Worm (Caenorhabditis elegans) whole organism, young adult: ENCODE data around the gene F11C7.7.
"Not testable (repeated sequence)": the region's sequence is repeated elsewhere in the genome, so short reads cannot be mapped to it uniquely, and the experiment has no call there.

Source experiments
- C06A6.2 ChIP-seq: fragments of 200-800 bp; sonication (Bioruptor generic); conservative IDR thresholded peaks from 2 replicates; pipeline ENCODE4 v1.3.6; 2022; ENCODE audit warnings: missing genetic modification characterization, missing compliant biosample characterization
- C17E4.6 ChIP-seq: fragments of 200-800 bp; sonication (Bioruptor generic); IDR thresholded peaks from 2 replicates; pipeline ENCODE4 v1.3.6; 2022; ENCODE audit warnings: missing genetic modification reagents, missing genetic modification characterization, missing compliant biosample characterization
- D2030.7 ChIP-seq: fragments of 200-800 bp; sonication (Bioruptor generic); IDR thresholded peaks from 2 replicates; pipeline ENCODE4 v1.3.6; 2022; ENCODE audit warnings: missing genetic modification reagents, missing genetic modification characterization, missing compliant biosample characterization
- F33H1.4 ChIP-seq: fragments of 200-800 bp; sonication (Bioruptor generic); IDR thresholded peaks from 2 replicates; pipeline ENCODE4 v1.3.6; 2022; ENCODE audit warnings: missing genetic modification reagents, missing genetic modification characterization, missing compliant biosample characterization
- F37B4.10 ChIP-seq: fragments of 200-800 bp; sonication (Bioruptor generic); IDR thresholded peaks from 2 replicates; pipeline ENCODE4 v1.3.6; 2022; ENCODE audit warnings: missing genetic modification characterization, missing compliant biosample characterization
- F39B2.1 ChIP-seq: fragments of 200-800 bp; sonication (Bioruptor generic); IDR thresholded peaks from 2 replicates; pipeline ENCODE4 v1.3.6; 2022; ENCODE audit warnings: missing genetic modification reagents, missing genetic modification characterization, missing compliant biosample characterization
- K11D2.4 ChIP-seq: fragments of 200-800 bp; sonication (Bioruptor generic); IDR thresholded peaks from 2 replicates; pipeline ENCODE4 v1.3.6; 2022; ENCODE audit warnings: missing genetic modification reagents, missing genetic modification characterization, missing compliant biosample characterization
- Y53G8AR.9 ChIP-seq: fragments of 200-800 bp; sonication (Bioruptor generic); conservative IDR thresholded peaks from 2 replicates; pipeline ENCODE4 v1.3.6; 2022; ENCODE audit warnings: missing genetic modification reagents, missing genetic modification characterization, missing compliant biosample characterization
- Y56A3A.18 ChIP-seq: fragments of 200-800 bp; sonication (Bioruptor generic); IDR thresholded peaks from 2 replicates; pipeline ENCODE4 v1.3.6; 2022; ENCODE audit warnings: missing genetic modification reagents, missing genetic modification characterization, missing compliant biosample characterization
- Y95B8A.8 ChIP-seq: fragments of 200-800 bp; sonication (Bioruptor generic); IDR thresholded peaks from 2 replicates; pipeline ENCODE4 v1.3.6; 2022; ENCODE audit warnings: missing genetic modification reagents, missing genetic modification characterization, missing compliant biosample characterization
- aptf-2 ChIP-seq: fragments of 200-800 bp; sonication (Bioruptor generic); conservative IDR thresholded peaks from 2 replicates; pipeline ENCODE4 v1.3.6; 2022; ENCODE audit warnings: missing genetic modification reagents, missing genetic modification characterization, missing compliant biosample characterization
- aptf-3 ChIP-seq: fragments of 200-800 bp; sonication (Bioruptor generic); IDR thresholded peaks from 2 replicates; pipeline ENCODE4 v1.3.6; 2022; ENCODE audit warnings: missing genetic modification characterization, missing compliant biosample characterization
- attf-3 ChIP-seq: fragments of 200-800 bp; sonication (Bioruptor generic); conservative IDR thresholded peaks from 2 replicates; pipeline ENCODE4 v1.3.6; 2022; ENCODE audit warnings: missing genetic modification reagents, missing genetic modification characterization, missing compliant biosample characterization
- attf-6 ChIP-seq: fragments of 200-800 bp; sonication (Bioruptor generic); IDR thresholded peaks from 2 replicates; pipeline ENCODE4 v1.3.6; 2022; ENCODE audit warnings: missing genetic modification reagents, missing genetic modification characterization, missing compliant biosample characterization
- bed-1 ChIP-seq: fragments of 200-800 bp; sonication (Bioruptor generic); IDR thresholded peaks from 2 replicates; pipeline ENCODE4 v1.3.6; 2022; ENCODE audit warnings: missing genetic modification reagents, missing genetic modification characterization, missing compliant biosample characterization
- cebp-1 ChIP-seq, 2 experiments: fragments of 200-800 bp in 1 of 2; sonication (Bioruptor generic) in 1 of 2; sonication (generic microtip) in 1 of 2; IDR thresholded peaks in 1 of 2; optimal IDR thresholded peaks in 1 of 2; 2 replicates each; pipeline versions ENCODE4 v1.3.6 to Lab custom; 2017 to 2022; ENCODE audit warnings: missing compliant biosample characterization in 2 of 2, missing genetic modification characterization in 2 of 2, mild to moderate bottlenecking in 1 of 2, missing genetic modification reagents in 1 of 2, moderate library complexity in 1 of 2
- ceh-40 ChIP-seq: fragments of 200-800 bp; sonication (Bioruptor generic); IDR thresholded peaks from 2 replicates; pipeline ENCODE4 v1.3.6; 2022; ENCODE audit warnings: missing genetic modification characterization, missing compliant biosample characterization
- ceh-58 ChIP-seq: fragments of 200-800 bp; sonication (Bioruptor generic); IDR thresholded peaks from 2 replicates; pipeline ENCODE4 v1.3.6; 2022; ENCODE audit warnings: missing genetic modification characterization, missing compliant biosample characterization
- ceh-91 ChIP-seq: fragments of 200-800 bp; sonication (Bioruptor generic); IDR thresholded peaks from 2 replicates; pipeline ENCODE4 v1.3.6; 2022; ENCODE audit warnings: missing genetic modification reagents, missing genetic modification characterization, missing compliant biosample characterization
- dox-1 ChIP-seq: fragments of 200-800 bp; sonication (Bioruptor generic); IDR thresholded peaks from 2 replicates; pipeline ENCODE4 v1.3.6; 2022; ENCODE audit warnings: missing genetic modification reagents, missing genetic modification characterization, missing compliant biosample characterization
- egl-18 ChIP-seq: fragments of 200-800 bp; sonication (Bioruptor generic); IDR thresholded peaks from 2 replicates; pipeline ENCODE4 v1.3.6; 2022; ENCODE audit warnings: missing genetic modification reagents, missing genetic modification characterization, missing compliant biosample characterization
- egrh-3 ChIP-seq: fragments of 200-800 bp; sonication (Bioruptor generic); IDR thresholded peaks from 2 replicates; pipeline ENCODE4 v1.3.6; 2022; ENCODE audit warnings: missing genetic modification reagents, missing genetic modification characterization, missing compliant biosample characterization
- ekl-4 ChIP-seq: fragments of 200-800 bp; sonication (Bioruptor generic); IDR thresholded peaks from 2 replicates; pipeline ENCODE4 v1.3.6; 2022; ENCODE audit warnings: missing genetic modification reagents, missing genetic modification characterization, missing compliant biosample characterization
- hsf-1 ChIP-seq: fragments of 200-800 bp; sonication (Bioruptor generic); IDR thresholded peaks from 2 replicates; pipeline ENCODE4 v1.3.6; 2022; ENCODE audit warnings: missing genetic modification reagents, missing genetic modification characterization, missing compliant biosample characterization
- lag-1 ChIP-seq: fragments of 200-800 bp; sonication (Bioruptor generic); IDR thresholded peaks from 2 replicates; pipeline ENCODE4 v1.3.6; 2022; ENCODE audit warnings: missing genetic modification reagents, missing genetic modification characterization, missing compliant biosample characterization
- let-526 ChIP-seq: fragments of 200-800 bp; sonication (Bioruptor generic); IDR thresholded peaks from 2 replicates; pipeline ENCODE4 v1.3.6; 2022; ENCODE audit warnings: missing genetic modification reagents, missing genetic modification characterization, missing compliant biosample characterization
- lin-26 ChIP-seq: fragments of 200-800 bp; sonication (Bioruptor generic); IDR thresholded peaks from 2 replicates; pipeline ENCODE4 v1.3.6; 2022; ENCODE audit warnings: missing genetic modification reagents, missing genetic modification characterization, missing compliant biosample characterization
- madf-3 ChIP-seq: fragments of 200-800 bp; sonication (Bioruptor generic); IDR thresholded peaks from 2 replicates; pipeline ENCODE4 v1.3.6; 2022; ENCODE audit warnings: missing genetic modification reagents, missing genetic modification characterization, missing compliant biosample characterization
- mcd-1 ChIP-seq: fragments of 200-800 bp; sonication (Bioruptor generic); IDR thresholded peaks from 2 replicates; pipeline ENCODE4 v1.3.6; 2022; ENCODE audit warnings: missing genetic modification reagents, missing genetic modification characterization, missing compliant biosample characterization
- nfya-2 ChIP-seq: fragments of 200-800 bp; sonication (Bioruptor generic); IDR thresholded peaks from 2 replicates; pipeline ENCODE4 v1.3.6; 2022; ENCODE audit warnings: missing genetic modification reagents, missing genetic modification characterization, missing compliant biosample characterization
- nfyb-1 ChIP-seq: fragments of 200-800 bp; sonication (Bioruptor generic); IDR thresholded peaks from 2 replicates; pipeline ENCODE4 v1.3.6; 2022; ENCODE audit warnings: missing genetic modification reagents, missing genetic modification characterization, missing compliant biosample characterization
- nhr-120 ChIP-seq: fragments of 200-800 bp; sonication (Bioruptor generic); IDR thresholded peaks from 2 replicates; pipeline ENCODE4 v1.3.6; 2022; ENCODE audit warnings: missing genetic modification characterization, missing compliant biosample characterization
- pbrm-1 ChIP-seq: fragments of 200-800 bp; sonication (Bioruptor generic); IDR thresholded peaks from 2 replicates; pipeline ENCODE4 v1.3.6; 2022; ENCODE audit warnings: missing genetic modification reagents, missing genetic modification characterization, missing compliant biosample characterization
- rcor-1 ChIP-seq: fragments of 200-800 bp; sonication (Bioruptor generic); IDR thresholded peaks from 2 replicates; pipeline ENCODE4 v1.3.6; 2022; ENCODE audit warnings: missing genetic modification reagents, missing genetic modification characterization, missing compliant biosample characterization
- sea-2 ChIP-seq: fragments of 200-800 bp; sonication (Bioruptor generic); IDR thresholded peaks from 2 replicates; pipeline ENCODE4 v1.3.6; 2022; ENCODE audit warnings: missing genetic modification characterization, missing compliant biosample characterization
- ztf-25 ChIP-seq: fragments of 200-800 bp; sonication (Bioruptor generic); IDR thresholded peaks from 2 replicates; pipeline ENCODE4 v1.3.6; 2022; ENCODE audit warnings: missing genetic modification reagents, missing genetic modification characterization, missing compliant biosample characterization
- ztf-6 ChIP-seq: fragments of 200-800 bp; sonication (Bioruptor generic); IDR thresholded peaks from 2 replicates; pipeline ENCODE4 v1.3.6; 2022; ENCODE audit warnings: missing genetic modification reagents, missing genetic modification characterization, missing compliant biosample characterization

F11C7.7 gene

ce11 chrX:17442539-17442938, 44.1 kb downstream of the F11C7.7 start (continued):
- peak; percentile 90 for TF ChIP-seq ztf-6 (GFP tag; lab: Robert Waterston, UW)
- peak; percentile 97 for TF ChIP-seq aptf-3 (GFP tag; lab: Robert Waterston, UW)
- TF ChIP-seq F39B2.1, result 0 out of 2 replicates have a peak, but pooled peaks have one; percentile 10
- 0 out of 2 replicates have a peak, but pooled peaks have one; percentile 55 for TF ChIP-seq K11D2.4
- peak; percentile 96 for TF ChIP-seq lag-1 (GFP tag; lab: Robert Waterston, UW)
- 0 out of 2 replicates have a peak, but pooled peaks have one; percentile 84 for TF ChIP-seq nfya-2
- TF ChIP-seq pbrm-1 (GFP tag; lab: Robert Waterston, UW), result 0 out of 2 replicates have a peak, but pooled peaks have one; percentile 47
- TF ChIP-seq ceh-58, result peak; percentile 92; the same call in 1 of the 2 replicates
- TF ChIP-seq D2030.7 (GFP tag; lab: Robert Waterston, UW), result peak; percentile 59
- TF ChIP-seq let-526 (GFP tag; lab: Robert Waterston, UW), result peak; percentile 73; the same call in 1 of the 2 replicates
- peak; percentile 64; the same call in 1 of the 2 replicates for TF ChIP-seq C06A6.2 (GFP tag; lab: Robert Waterston, UW)
- peak; percentile 70; the same call in 1 of the 2 replicates for TF ChIP-seq attf-6 (GFP tag; lab: Robert Waterston, UW)
- TF ChIP-seq nhr-120 (GFP tag; lab: Robert Waterston, UW), result peak; percentile 97
- peak; percentile 71; the same call in 1 of the 2 replicates for TF ChIP-seq Y53G8AR.9 (GFP tag; lab: Robert Waterston, UW)
- TF ChIP-seq aptf-2 (GFP tag; lab: Robert Waterston, UW), result peak; percentile 70; the same call in 1 of the 2 replicates

DNA sequence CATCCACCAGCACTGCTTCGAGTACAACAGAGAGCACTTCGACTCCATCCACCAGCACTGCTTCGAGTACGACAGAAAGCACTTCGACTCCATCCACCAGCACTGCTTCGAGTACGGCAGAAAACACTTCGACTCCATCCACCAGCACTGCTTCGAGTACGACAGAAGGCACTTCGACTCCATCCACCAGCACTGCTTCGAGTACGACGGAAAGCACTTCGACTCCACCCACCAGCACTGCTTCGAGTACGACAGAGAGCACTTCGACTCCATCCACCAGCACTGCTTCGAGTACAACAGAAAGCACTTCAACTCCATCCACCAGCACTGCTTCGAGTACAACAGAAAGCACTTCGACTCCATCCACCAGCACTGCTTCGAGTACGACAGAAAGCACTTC, 46.3 kb downstream of the F11C7.7 start:
- TF ChIP-seq lin-26 (GFP tag; lab: Robert Waterston, UW), result peak; percentile 68; the same call in 1 of the 2 replicates
- 0 out of 2 replicates have a peak, but pooled peaks have one; percentile 6 for TF ChIP-seq egrh-3 (GFP tag; lab: Robert Waterston, UW)
- TF ChIP-seq attf-3 (GFP tag; lab: Robert Waterston, UW), result peak; percentile 45; the same call in 1 of the 2 replicates
- peak; percentile 13 for TF ChIP-seq let-526 (GFP tag; lab: Robert Waterston, UW)
- TF ChIP-seq rcor-1 (GFP tag; lab: Robert Waterston, UW), result peak; percentile 64
- 0 out of 2 replicates have a peak, but pooled peaks have one; percentile 69 for TF ChIP-seq sea-2 (GFP tag; lab: Robert Waterston, UW)
- peak; percentile 30; the same call in 1 of the 2 replicates for TF ChIP-seq ekl-4
- TF ChIP-seq nhr-120 (GFP tag; lab: Robert Waterston, UW), result peak; percentile 77; the same call in 1 of the 2 replicates
- TF ChIP-seq Y56A3A.18 (GFP tag; lab: Robert Waterston, UW), result 0 out of 2 replicates have a peak, but pooled peaks have one; percentile 59
- TF ChIP-seq F37B4.10, result peak; percentile 76; the same call in 1 of the 2 replicates
- peak; percentile 85 for TF ChIP-seq madf-3 (GFP tag; lab: Robert Waterston, UW)
- TF ChIP-seq lag-1 (GFP tag; lab: Robert Waterston, UW), result 0 out of 2 replicates have a peak, but pooled peaks have one; percentile 60
- TF ChIP-seq ztf-25 (GFP tag; lab: Robert Waterston, UW), result peak; percentile 41; the same call in 1 of the 2 replicates
- peak; percentile 30; the same call in 1 of the 2 replicates for TF ChIP-seq dox-1 (GFP tag; lab: Robert Waterston, UW)
- TF ChIP-seq Y53G8AR.9 (GFP tag; lab: Robert Waterston, UW), result peak; percentile 36; the same call in 1 of the 2 replicates
- peak; percentile 16; the same call in 1 of the 2 replicates for TF ChIP-seq D2030.7 (GFP tag; lab: Robert Waterston, UW)
- peak; percentile 28; the same call in 1 of the 2 replicates for TF ChIP-seq F33H1.4 (GFP tag; lab: Robert Waterston, UW)
- peak; percentile 40; the same call in 1 of the 2 replicates for TF ChIP-seq attf-6 (GFP tag; lab: Robert Waterston, UW)
- TF ChIP-seq Y95B8A.8 (GFP tag; lab: Robert Waterston, UW), result peak; percentile 57
- peak; percentile 86 for TF ChIP-seq egl-18 (GFP tag; lab: Robert Waterston, UW)
- 0 out of 2 replicates have a peak, but pooled peaks have one; percentile 65 for TF ChIP-seq ceh-40 (GFP tag; lab: Robert Waterston, UW)
- TF ChIP-seq nfyb-1 (GFP tag; lab: Robert Waterston, UW), result 0 out of 2 replicates have a peak, but pooled peaks have one; percentile 41
- peak; percentile 90; the same call in 1 of the 2 replicates for TF ChIP-seq ceh-58
- TF ChIP-seq ceh-91, result 0 out of 2 replicates have a peak, but pooled peaks have one; percentile 10
- TF ChIP-seq pbrm-1 (GFP tag; lab: Robert Waterston, UW), result 0 out of 2 replicates have a peak, but pooled peaks have one; percentile 12
- TF ChIP-seq bed-1, result peak; percentile 87; the same call in 1 of the 2 replicates
- TF ChIP-seq cebp-1 (GFP tag; IDR thresholded peaks at IDR 0.05; lab: Robert Waterston, UW), result peak; percentile 39; the same call in 1 of the 2 replicates
- not testable (repeated sequence) for TF ChIP-seq cebp-1 (tag; optimal IDR thresholded peaks at IDR 0.05; lab: Kevin White, UChicago)
- peak; percentile 71; the same call in 1 of the 2 replicates for TF ChIP-seq hsf-1 (GFP tag; lab: Robert Waterston, UW)
- 0 out of 2 replicates have a peak, but pooled peaks have one; percentile 35 for TF ChIP-seq C17E4.6 (GFP tag; lab: Robert Waterston, UW)
- TF ChIP-seq mcd-1 (GFP tag; lab: Robert Waterston, UW), result peak; percentile 31; the same call in 1 of the 2 replicates
